Worm (Caenorhabditis elegans) whole organism, L2 larva: ENCODE data around the gene tba-4.

Experiments used
- C34F6.9 ChIP-seq: fragments of 150-350 bp; optimal IDR thresholded peaks from 2 replicates; lab custom pipeline; 2014; ENCODE audit warnings: missing biosample characterization, missing genetic modification characterization
- F13H6.1 ChIP-seq: sonication (generic microtip); optimal IDR thresholded peaks from 2 replicates; lab custom pipeline; 2016; ENCODE audit warnings: missing genetic modification characterization, missing compliant biosample characterization
- R02D3.7 ChIP-seq: fragments of 150-350 bp; optimal IDR thresholded peaks from 2 replicates; lab custom pipeline; 2014; ENCODE audit warnings: missing biosample characterization, missing genetic modification characterization
- Y55F3AM.14 ChIP-seq: fragments of 200-800 bp; sonication (Bioruptor generic); optimal IDR thresholded peaks from 2 replicates; lab custom pipeline; 2018; ENCODE audit warnings: mild to moderate bottlenecking, missing genetic modification characterization, missing compliant biosample characterization
- ZK546.5 ChIP-seq: sonication (generic microtip); optimal IDR thresholded peaks from 2 replicates; lab custom pipeline; 2017; ENCODE audit warnings: missing biosample characterization, missing genetic modification characterization
- alr-1 ChIP-seq: fragments of 150-350 bp; optimal IDR thresholded peaks from 2 replicates; lab custom pipeline; 2014; ENCODE audit warnings: missing biosample characterization, missing genetic modification characterization
- aly-2 ChIP-seq: fragments of 150-350 bp; optimal IDR thresholded peaks from 2 replicates; lab custom pipeline; 2014; ENCODE audit warnings: missing biosample characterization, missing genetic modification characterization
- ama-1 ChIP-seq: fragments of 150-350 bp; optimal IDR thresholded peaks from 2 replicates; lab custom pipeline; 2018; ENCODE audit warnings: inconsistent platforms
- blmp-1 ChIP-seq: sonication (generic microtip); optimal IDR thresholded peaks from 2 replicates; lab custom pipeline; 2017; ENCODE audit warnings: missing genetic modification characterization, mild to moderate bottlenecking, missing compliant biosample characterization, antibody characterized with exemption, moderate library complexity; ENCODE audit not compliant: insufficient read depth
- ceh-16 ChIP-seq: fragments of 150-350 bp; optimal IDR thresholded peaks from 2 replicates; lab custom pipeline; 2014; ENCODE audit warnings: missing biosample characterization, missing genetic modification characterization
- ceh-82 ChIP-seq: fragments of 150-350 bp; optimal IDR thresholded peaks from 2 replicates; lab custom pipeline; 2014; ENCODE audit warnings: missing biosample characterization, missing genetic modification characterization
- crh-2 ChIP-seq: sonication (generic microtip); optimal IDR thresholded peaks from 2 replicates; lab custom pipeline; 2017; ENCODE audit warnings: missing biosample characterization, missing genetic modification characterization
- egl-27 ChIP-seq: sonication (generic microtip); optimal IDR thresholded peaks from 3 replicates; lab custom pipeline; 2017; ENCODE audit warnings: missing biosample characterization, missing genetic modification reagents, missing genetic modification characterization
- elt-1 ChIP-seq: fragments of 150-350 bp; optimal IDR thresholded peaks from 2 replicates; lab custom pipeline; 2014; ENCODE audit warnings: missing biosample characterization, missing genetic modification characterization
- elt-3 ChIP-seq: sonication (generic microtip); optimal IDR thresholded peaks from 2 replicates; lab custom pipeline; 2017; ENCODE audit warnings: missing biosample characterization, missing genetic modification characterization
- fos-1 ChIP-seq: fragments of 150-350 bp; optimal IDR thresholded peaks from 2 replicates; lab custom pipeline; 2014; ENCODE audit warnings: missing biosample characterization, missing genetic modification characterization
- gmeb-1 ChIP-seq: fragments of 150-350 bp; optimal IDR thresholded peaks from 2 replicates; lab custom pipeline; 2014; ENCODE audit warnings: missing biosample characterization, missing genetic modification characterization
- lin-11 ChIP-seq: fragments of 150-350 bp; sonication (generic microtip); optimal IDR thresholded peaks from 2 replicates; lab custom pipeline; 2014; ENCODE audit warnings: missing biosample characterization, missing genetic modification characterization, inconsistent platforms, mixed read lengths
- lin-13 ChIP-seq: fragments of 150-350 bp; optimal IDR thresholded peaks from 2 replicates; lab custom pipeline; 2014; ENCODE audit warnings: missing biosample characterization, missing genetic modification reagents, missing genetic modification characterization
- lin-39 ChIP-seq: fragments of 150-350 bp; optimal IDR thresholded peaks from 2 replicates; lab custom pipeline; 2014; ENCODE audit warnings: missing biosample characterization, missing genetic modification reagents, missing genetic modification characterization
- lsy-2 ChIP-seq, 2 experiments: fragments of 150-350 bp in 1 of 2; sonication (generic microtip) in 1 of 2; optimal IDR thresholded peaks; 2 replicates each; lab custom pipeline; 2014 to 2017; ENCODE audit warnings: missing biosample characterization in 2 of 2, missing genetic modification characterization in 2 of 2
- mab-5 ChIP-seq: fragments of 150-350 bp; optimal IDR thresholded peaks from 2 replicates; lab custom pipeline; 2014; ENCODE audit warnings: missing biosample characterization, missing genetic modification characterization
- mbf-1 ChIP-seq: sonication (generic microtip); optimal IDR thresholded peaks from 2 replicates; lab custom pipeline; 2017; ENCODE audit warnings: missing biosample characterization, missing genetic modification characterization
- mdl-1 ChIP-seq, 2 experiments: fragments of 150-350 bp in 1 of 2; sonication (generic microtip) in 1 of 2; optimal IDR thresholded peaks; 2 replicates each; lab custom pipeline; 2017; ENCODE audit warnings: missing biosample characterization in 2 of 2, missing genetic modification characterization in 2 of 2
- nhr-10 ChIP-seq: sonication (generic microtip); optimal IDR thresholded peaks from 2 replicates; lab custom pipeline; 2017; ENCODE audit warnings: missing biosample characterization, missing genetic modification characterization
- nhr-11 ChIP-seq: fragments of 150-350 bp; optimal IDR thresholded peaks from 2 replicates; lab custom pipeline; 2014; ENCODE audit warnings: missing biosample characterization, missing genetic modification characterization
- nhr-12 ChIP-seq: fragments of 150-350 bp; optimal IDR thresholded peaks from 2 replicates; lab custom pipeline; 2014; ENCODE audit warnings: missing biosample characterization, missing genetic modification characterization
- nhr-129 ChIP-seq: fragments of 150-350 bp; optimal IDR thresholded peaks from 2 replicates; lab custom pipeline; 2014; ENCODE audit warnings: missing biosample characterization, missing genetic modification characterization
- nhr-21 ChIP-seq: fragments of 150-350 bp; optimal IDR thresholded peaks from 2 replicates; lab custom pipeline; 2014; ENCODE audit warnings: missing biosample characterization, missing genetic modification characterization
- nhr-23 ChIP-seq: fragments of 150-350 bp; optimal IDR thresholded peaks from 2 replicates; lab custom pipeline; 2014; ENCODE audit warnings: missing biosample characterization, missing genetic modification reagents, missing genetic modification characterization
- nhr-237 ChIP-seq: fragments of 150-350 bp; optimal IDR thresholded peaks from 2 replicates; lab custom pipeline; 2014; ENCODE audit warnings: missing biosample characterization, missing genetic modification characterization
- nhr-25 ChIP-seq: fragments of 150-350 bp; sonication (generic microtip); optimal IDR thresholded peaks from 3 replicates; lab custom pipeline; 2014; ENCODE audit warnings: missing biosample characterization, missing genetic modification characterization
- nhr-6 ChIP-seq: fragments of 150-350 bp; optimal IDR thresholded peaks from 2 replicates; lab custom pipeline; 2014; ENCODE audit warnings: missing biosample characterization, missing genetic modification characterization
- nhr-77 ChIP-seq: fragments of 150-350 bp; optimal IDR thresholded peaks from 2 replicates; lab custom pipeline; 2014; ENCODE audit warnings: missing biosample characterization, missing genetic modification characterization
- peb-1 ChIP-seq: fragments of 150-350 bp; optimal IDR thresholded peaks from 2 replicates; lab custom pipeline; 2014; ENCODE audit warnings: missing biosample characterization, missing genetic modification characterization
- sem-4 ChIP-seq: fragments of 150-350 bp; optimal IDR thresholded peaks from 2 replicates; lab custom pipeline; 2014; ENCODE audit warnings: missing biosample characterization, missing genetic modification reagents, missing genetic modification characterization
- skn-1 ChIP-seq: sonication (generic microtip); optimal IDR thresholded peaks from 2 replicates; lab custom pipeline; 2017; ENCODE audit warnings: missing biosample characterization, missing genetic modification characterization
- sma-3 ChIP-seq: sonication (generic microtip); optimal IDR thresholded peaks from 2 replicates; lab custom pipeline; 2016; ENCODE audit warnings: missing genetic modification reagents, missing genetic modification characterization, missing compliant biosample characterization
- sma-9 ChIP-seq, 2 experiments: fragments of 150-350 bp in 1 of 2; sonication (generic microtip) in 1 of 2; optimal IDR thresholded peaks; 2 replicates each; lab custom pipeline; 2014 to 2016; ENCODE audit warnings: missing genetic modification characterization in 2 of 2, mild to moderate bottlenecking in 1 of 2, missing biosample characterization in 1 of 2, missing compliant biosample characterization in 1 of 2, missing genetic modification reagents in 1 of 2, moderate library complexity in 1 of 2
- snpc-4 ChIP-seq: fragments of 150-350 bp; optimal IDR thresholded peaks from 2 replicates; lab custom pipeline; 2014; ENCODE audit warnings: missing biosample characterization, missing genetic modification characterization
- unc-39 ChIP-seq: fragments of 150-350 bp; optimal IDR thresholded peaks from 2 replicates; lab custom pipeline; 2014; ENCODE audit warnings: missing biosample characterization, missing genetic modification characterization
- unc-55 ChIP-seq: fragments of 150-350 bp; sonication (generic microtip); optimal IDR thresholded peaks from 3 replicates; lab custom pipeline; 2014; ENCODE audit warnings: missing biosample characterization, missing genetic modification reagents, missing genetic modification characterization
- unc-62 ChIP-seq: fragments of 150-350 bp; optimal IDR thresholded peaks from 2 replicates; lab custom pipeline; 2014; ENCODE audit warnings: missing biosample characterization, missing genetic modification reagents, missing genetic modification characterization
- zag-1 ChIP-seq: fragments of 150-350 bp; optimal IDR thresholded peaks from 2 replicates; lab custom pipeline; 2014; ENCODE audit warnings: missing biosample characterization, missing genetic modification characterization
- ztf-1 ChIP-seq: fragments of 200-800 bp; sonication (Bioruptor generic); conservative IDR thresholded peaks from 2 replicates; pipeline ENCODE4 v1.3.6; 2022; ENCODE audit warnings: missing genetic modification characterization, missing compliant biosample characterization
- ztf-11 ChIP-seq: sonication (generic microtip); optimal IDR thresholded peaks from 2 replicates; lab custom pipeline; 2017; ENCODE audit warnings: missing biosample characterization, missing genetic modification characterization
- ztf-4 ChIP-seq: fragments of 150-350 bp; optimal IDR thresholded peaks from 2 replicates; lab custom pipeline; 2014; ENCODE audit warnings: missing biosample characterization, missing genetic modification characterization

Gene tba-4

ce11 chrII:10918293-10918756 lies at the start of gene tba-4:
Gene tba-4 (plus strand): TSS chrII:10918706.
- TF ChIP-seq unc-62 (GFP tag; lab: Kevin White, UChicago) (no peak), C34F6.9 (tag; lab: Kevin White, UChicago) (no peak), lsy-2 (tag; optimal IDR thresholded peaks at IDR 0.05; lab: Kevin White, UChicago) (no peak), zag-1 (tag; lab: Kevin White, UChicago) (no peak), sem-4 (tag; lab: Kevin White, UChicago) (no peak), F13H6.1 (tag; lab: Kevin White, UChicago) (no peak), ztf-1 (GFP tag; lab: Robert Waterston, UW) (no peak), fos-1 (tag; lab: Kevin White, UChicago) (peak; percentile 60)
- TF ChIP-seq, all 48 proteins: peak for 1

ce11 chrII:10870698-10871097 lies 47.8 kb upstream of the tba-4 start:
- TF ChIP-seq nhr-129 (tag; lab: Kevin White, UChicago): no peak
- TF ChIP-seq ama-1 (lab: Kevin White, UChicago): no peak
- TF ChIP-seq unc-39 (tag; lab: Kevin White, UChicago): no peak
- no peak for TF ChIP-seq ztf-11 (tag; lab: Kevin White, UChicago)
- TF ChIP-seq nhr-237 (tag; lab: Kevin White, UChicago): no peak
- TF ChIP-seq R02D3.7 (tag; lab: Kevin White, UChicago): no peak
- TF ChIP-seq Y55F3AM.14: no peak
- no peak for TF ChIP-seq F13H6.1 (tag; lab: Kevin White, UChicago)
- no peak for TF ChIP-seq peb-1
- TF ChIP-seq, all 48 proteins: peak for 0

ce11 chrII:10872541-10872940 lies 46.0 kb upstream of the tba-4 start, which contains the start of the genes cyn-4 and copz-1:
Gene cyn-4 (minus strand): TSS chrII:10872611.
Gene copz-1 (plus strand): TSS chrII:10872879.
- TF ChIP-seq mdl-1 (tag; optimal IDR thresholded peaks at IDR 0.05; lab: Kevin White, UChicago) (no peak), mbf-1 (tag; lab: Kevin White, UChicago) (no peak), F13H6.1 (tag; lab: Kevin White, UChicago) (peak; percentile 79), elt-1 (tag; lab: Kevin White, UChicago) (no peak), lin-13 (peak; percentile 78), ztf-11 (tag; lab: Kevin White, UChicago) (no peak), egl-27 (no peak), gmeb-1 (tag; lab: Kevin White, UChicago) (peak; percentile 74), unc-62 (GFP tag; lab: Kevin White, UChicago) (no peak), nhr-11 (tag; lab: Kevin White, UChicago) (no peak), unc-39 (tag; lab: Kevin White, UChicago) (no peak), ztf-4 (peak; percentile 44), aly-2 (tag; lab: Kevin White, UChicago) (no peak), lsy-2 (tag; optimal IDR thresholded peaks at IDR 0.05; lab: Kevin White, UChicago) (peak; percentile 79 to 95), ztf-1 (GFP tag; lab: Robert Waterston, UW) (no peak), crh-2 (tag; lab: Kevin White, UChicago) (peak; percentile 92), unc-55 (GFP tag; lab: Kevin White, UChicago) (peak; percentile 90), zag-1 (tag; lab: Kevin White, UChicago) (no peak), C34F6.9 (tag; lab: Kevin White, UChicago) (peak; percentile 88), nhr-25 (tag; lab: Kevin White, UChicago) (peak; percentile 72), nhr-237 (tag; lab: Kevin White, UChicago) (no peak), sem-4 (tag; lab: Kevin White, UChicago) (peak; percentile 58), nhr-21 (peak; percentile 60), lin-11 (tag; lab: Kevin White, UChicago) (peak; percentile 88), mab-5 (peak; percentile 42), ZK546.5 (no peak), blmp-1 (tag; lab: Kevin White, UChicago) (no peak), nhr-23 (no peak), ceh-82 (tag; lab: Kevin White, UChicago) (peak; percentile 22), sma-3 (GFP tag; lab: Kevin White, UChicago) (peak; percentile 86), skn-1 (tag; lab: Kevin White, UChicago) (no peak), nhr-6 (tag; lab: Kevin White, UChicago) (no peak), fos-1 (tag; lab: Kevin White, UChicago) (peak; percentile 53), sma-9 (GFP tag; optimal IDR thresholded peaks at IDR 0.05; lab: Kevin White, UChicago) (peak; percentile 87), sma-9 (tag; optimal IDR thresholded peaks at IDR 0.05; lab: Kevin White, UChicago) (no peak), nhr-129 (tag; lab: Kevin White, UChicago) (peak; percentile 48), ceh-16 (tag; lab: Kevin White, UChicago) (peak; percentile 57), elt-3 (no peak), ama-1 (lab: Kevin White, UChicago) (no peak), Y55F3AM.14 (no peak), snpc-4 (tag; lab: Kevin White, UChicago) (peak; percentile 11), nhr-77 (tag; lab: Kevin White, UChicago) (no peak), alr-1 (no peak), nhr-12 (tag; lab: Kevin White, UChicago) (no peak), R02D3.7 (tag; lab: Kevin White, UChicago) (peak; percentile 94), peb-1 (no peak), lin-39 (tag; lab: Kevin White, UChicago) (no peak), nhr-10 (tag; lab: Kevin White, UChicago) (no peak)
